Worm (Caenorhabditis elegans) whole organism, young adult: Measurements from ENCODE around the gene ptb-1.
A peak's percentile ranks its signal among the peaks of the same experiment; 100 is the strongest.

ENCODE experiments used
- Y67H2A.10 ChIP-seq: fragments of 200-800 bp; sonication (Bioruptor generic); conservative IDR thresholded peaks from 2 replicates; pipeline ENCODE4 v1.3.6; 2022; ENCODE audit warnings: missing genetic modification reagents, missing genetic modification characterization, missing compliant biosample characterization
- aptf-2 ChIP-seq: fragments of 200-800 bp; sonication (Bioruptor generic); conservative IDR thresholded peaks from 2 replicates; pipeline ENCODE4 v1.3.6; 2022; ENCODE audit warnings: missing genetic modification reagents, missing genetic modification characterization, missing compliant biosample characterization
- cebp-1 ChIP-seq, 2 experiments: fragments of 200-800 bp in 1 of 2; sonication (Bioruptor generic) in 1 of 2; sonication (generic microtip) in 1 of 2; IDR thresholded peaks in 1 of 2; optimal IDR thresholded peaks in 1 of 2; 2 replicates each; pipeline versions ENCODE4 v1.3.6 to Lab custom; 2017 to 2022; ENCODE audit warnings: missing compliant biosample characterization in 2 of 2, missing genetic modification characterization in 2 of 2, mild to moderate bottlenecking in 1 of 2, missing genetic modification reagents in 1 of 2, moderate library complexity in 1 of 2
- ceh-91 ChIP-seq: fragments of 200-800 bp; sonication (Bioruptor generic); IDR thresholded peaks from 2 replicates; pipeline ENCODE4 v1.3.6; 2022; ENCODE audit warnings: missing genetic modification reagents, missing genetic modification characterization, missing compliant biosample characterization
- dpff-1 ChIP-seq: sonication (generic microtip); optimal IDR thresholded peaks from 2 replicates; lab custom pipeline; 2017; ENCODE audit warnings: mild to moderate bottlenecking, missing genetic modification characterization, missing compliant biosample characterization
- madf-10 ChIP-seq: sonication (generic microtip); optimal IDR thresholded peaks from 2 replicates; lab custom pipeline; 2016; ENCODE audit warnings: mild to moderate bottlenecking, missing genetic modification characterization, missing compliant biosample characterization
- pbrm-1 ChIP-seq: fragments of 200-800 bp; sonication (Bioruptor generic); IDR thresholded peaks from 2 replicates; pipeline ENCODE4 v1.3.6; 2022; ENCODE audit warnings: missing genetic modification reagents, missing genetic modification characterization, missing compliant biosample characterization
- pha-4 ChIP-seq: fragments of 150-350 bp; sonication (generic microtip); optimal IDR thresholded peaks from 2 replicates; lab custom pipeline; 2014; ENCODE audit warnings: missing biosample characterization, missing genetic modification reagents, missing genetic modification characterization
- sdz-38 ChIP-seq: sonication (generic microtip); optimal IDR thresholded peaks from 2 replicates; lab custom pipeline; 2016; ENCODE audit warnings: missing genotype, missing genetic modification characterization, missing compliant biosample characterization
- snpc-4 ChIP-seq, 5 experiments: fragments of 150-350 bp in 1 of 5; sonication (generic microtip) in 4 of 5; optimal IDR thresholded peaks; 2 replicates each; lab custom pipeline; 2014 to 2018; ENCODE audit warnings: missing genetic modification characterization in 5 of 5, missing biosample characterization in 3 of 5, antibody characterized with exemption in 2 of 5, mild to moderate bottlenecking in 2 of 5, missing compliant biosample characterization in 2 of 5, missing genotype in 2 of 5, moderate library complexity in 2 of 5, missing genetic modification reagents in 1 of 5
- tbx-9 ChIP-seq: sonication (generic microtip); optimal IDR thresholded peaks from 2 replicates; lab custom pipeline; 2016; ENCODE audit warnings: borderline replicate concordance, missing genetic modification characterization, inconsistent platforms, missing compliant biosample characterization
- zim-3 ChIP-seq: sonication (generic microtip); optimal IDR thresholded peaks from 2 replicates; lab custom pipeline; 2017; ENCODE audit warnings: mild to moderate bottlenecking, missing genetic modification characterization, moderate library complexity, missing compliant biosample characterization
- ztf-26 ChIP-seq: sonication (generic microtip); optimal IDR thresholded peaks from 2 replicates; lab custom pipeline; 2017; ENCODE audit warnings: missing genetic modification characterization, missing compliant biosample characterization

ce11 chrII:10662698-10663097 is 12.7 kb upstream of the ptb-1 start, which contains the start of gene D2089.8:
- TF ChIP-seq ceh-91 (GFP tag; lab: Robert Waterston, UW): peak; percentile 53
- no peak for TF ChIP-seq pha-4 (tag; lab: Kevin White, UChicago)
- no peak for TF ChIP-seq tbx-9 (tag; lab: Kevin White, UChicago)
- TF ChIP-seq pbrm-1 (GFP tag; lab: Robert Waterston, UW): no peak
- TF ChIP-seq zim-3: no peak
- no peak for TF ChIP-seq ztf-26 (tag; lab: Kevin White, UChicago)
- no peak for TF ChIP-seq Y67H2A.10 (GFP tag; lab: Robert Waterston, UW)
- TF ChIP-seq snpc-4 (GFP tag; optimal IDR thresholded peaks at IDR 0.05; lab: Kevin White, UChicago): no peak
- TF ChIP-seq snpc-4 (tag; optimal IDR thresholded peaks at IDR 0.05; lab: Kevin White, UChicago): no peak
- no peak for TF ChIP-seq sdz-38 (tag; lab: Kevin White, UChicago)
- no peak for TF ChIP-seq cebp-1 (GFP tag; IDR thresholded peaks at IDR 0.05; lab: Robert Waterston, UW)
- no peak for TF ChIP-seq cebp-1 (tag; optimal IDR thresholded peaks at IDR 0.05; lab: Kevin White, UChicago)
- TF ChIP-seq madf-10 (tag; lab: Kevin White, UChicago): no peak
- no peak for TF ChIP-seq dpff-1
- no peak for TF ChIP-seq aptf-2 (GFP tag; lab: Robert Waterston, UW)
